Fruit fly (Drosophila melanogaster) whole organism, adult: ENCODE results near the gene Daao2.

Source experiments
- CG14711 ChIP-seq: fragments of 200-800 bp; sonication (Bioruptor generic); optimal IDR thresholded peaks from 2 replicates; lab custom pipeline; 2018; ENCODE audit warnings: missing biosample characterization, mild to moderate bottlenecking, missing genetic modification characterization, moderate library complexity
- CG7045 ChIP-seq: fragments of 200-800 bp; sonication (Bioruptor generic); optimal IDR thresholded peaks from 2 replicates; lab custom pipeline; 2017; ENCODE audit warnings: missing biosample characterization, mild to moderate bottlenecking, missing genetic modification characterization
- Clk ChIP-seq: fragments of 200-800 bp; sonication (Bioruptor generic); optimal IDR thresholded peaks from 2 replicates; lab custom pipeline; 2017; ENCODE audit warnings: missing biosample characterization, missing genetic modification characterization
- Crg-1 ChIP-seq: fragments of 200-800 bp; sonication (Bioruptor generic); optimal IDR thresholded peaks from 2 replicates; lab custom pipeline; 2016; ENCODE audit warnings: missing biosample characterization, missing genetic modification characterization
- Hr96 ChIP-seq: fragments of 200-800 bp; sonication (Bioruptor generic); optimal IDR thresholded peaks from 2 replicates; lab custom pipeline; 2016; ENCODE audit warnings: missing biosample characterization, missing genetic modification characterization
- Mnt ChIP-seq: fragments of 200-800 bp; sonication (Bioruptor generic); optimal IDR thresholded peaks from 2 replicates; lab custom pipeline; 2016; ENCODE audit warnings: missing biosample characterization, mild to moderate bottlenecking, missing genetic modification characterization
- bab1 ChIP-seq: fragments of 200-800 bp; sonication (Bioruptor generic); optimal IDR thresholded peaks from 3 replicates; lab custom pipeline; 2019; ENCODE audit warnings: missing biosample characterization, mild to moderate bottlenecking, missing genetic modification characterization, moderate library complexity
- cnc ChIP-seq, 2 experiments: fragments of >200 bp; optimal IDR thresholded peaks; 2 replicates each; lab custom pipeline; 2017
- kay ChIP-seq: fragments of 200-800 bp; sonication (Bioruptor generic); peaks from one replicate; lab custom pipeline; 2016; ENCODE audit warnings: missing biosample characterization, missing genetic modification characterization, borderline replicate concordance
- ovo ChIP-seq: fragments of 200-800 bp; sonication (Bioruptor generic); optimal IDR thresholded peaks from 2 replicates; lab custom pipeline; 2016; ENCODE audit warnings: missing biosample characterization, missing genetic modification characterization
- pad ChIP-seq: fragments of 200-800 bp; sonication (Bioruptor generic); optimal IDR thresholded peaks from 3 replicates; lab custom pipeline; 2017; ENCODE audit warnings: missing biosample characterization, missing genetic modification characterization, mild to moderate bottlenecking, moderate library complexity, missing genetic modification reagents
- tj ChIP-seq: fragments of 200-800 bp; sonication (Bioruptor generic); optimal IDR thresholded peaks from 3 replicates; lab custom pipeline; 2017; ENCODE audit warnings: missing biosample characterization, mild to moderate bottlenecking, missing genetic modification characterization, moderate library complexity
- toe ChIP-seq: fragments of 200-800 bp; sonication (Bioruptor generic); optimal IDR thresholded peaks from 2 replicates; lab custom pipeline; 2016; ENCODE audit warnings: missing biosample characterization, missing genetic modification characterization

DNA sequence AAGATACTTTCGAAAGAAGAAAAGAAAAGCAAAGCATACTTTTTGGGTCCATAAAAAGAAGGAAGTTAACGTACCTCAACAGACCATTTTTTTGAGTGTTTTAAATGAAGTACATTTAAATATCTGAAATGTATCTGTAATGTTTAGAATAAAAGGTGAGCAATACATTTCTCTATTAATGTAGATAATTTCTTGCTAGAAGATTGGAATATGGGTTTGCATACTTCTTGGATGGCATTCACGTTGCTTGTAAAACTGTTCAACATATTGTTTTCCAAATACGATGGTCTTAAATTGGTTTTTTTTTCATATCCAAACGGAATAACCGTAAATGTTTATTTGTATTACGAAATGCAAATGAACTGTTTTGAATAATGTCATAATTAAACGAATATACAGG lies 3.0 kb downstream of the Daao2 start, which contains the start of gene CG17375:
- TF ChIP-seq tj (GFP tag; lab: Kevin White, UChicago) (no peak), pad (GFP tag; lab: Kevin White, UChicago) (no peak), bab1 (no peak), Hr96 (no peak), Clk (GFP tag; lab: Kevin White, UChicago) (no peak), toe (GFP tag; lab: Kevin White, UChicago) (no peak), CG7045 (GFP tag; lab: Kevin White, UChicago) (no peak), ovo (GFP tag; lab: Kevin White, UChicago) (no peak), CG14711 (tag; lab: Kevin White, UChicago) (no peak), Crg-1 (GFP tag; lab: Kevin White, UChicago) (no peak), kay (GFP tag; lab: Kevin White, UChicago) (no peak), Mnt (GFP tag; lab: Kevin White, UChicago) (no peak), cnc (optimal IDR thresholded peaks at IDR 0.05; lab: Kevin White, UChicago) (no peak)
